Fruit fly (Drosophila melanogaster) whole organism, prepupa: Measurements from ENCODE around the gene C1GalTA.

Experiments
- CG6854 ChIP-seq: fragments of 200-800 bp; sonication (Bioruptor generic); optimal IDR thresholded peaks from 2 replicates; lab custom pipeline; 2017; ENCODE audit warnings: missing biosample characterization, mild to moderate bottlenecking, missing genetic modification characterization
- Ets21C ChIP-seq: fragments of 200-800 bp; sonication (Bioruptor generic); optimal IDR thresholded peaks from 3 replicates; lab custom pipeline; 2016; ENCODE audit warnings: missing biosample characterization, missing genetic modification characterization
- Gug ChIP-seq: fragments of 200-800 bp; sonication (Bioruptor generic); IDR thresholded peaks from 2 replicates; pipeline ENCODE4 v1.3.6; 2022; ENCODE audit warnings: missing biosample characterization, missing genetic modification characterization
- OdsH ChIP-seq: fragments of 200-800 bp; sonication (Bioruptor generic); optimal IDR thresholded peaks from 3 replicates; lab custom pipeline; 2016; ENCODE audit warnings: missing biosample characterization, missing genetic modification characterization
- Sox102F ChIP-seq: fragments of 200-800 bp; sonication (Bioruptor generic); optimal IDR thresholded peaks from 2 replicates; lab custom pipeline; 2016; ENCODE audit warnings: missing biosample characterization, mild to moderate bottlenecking, missing genetic modification characterization
- acj6 ChIP-seq: fragments of 200-800 bp; sonication (Bioruptor generic); optimal IDR thresholded peaks from 3 replicates; lab custom pipeline; 2016; ENCODE audit warnings: missing biosample characterization, missing genetic modification characterization

- TF ChIP-seq acj6 (no peak), Ets21C (GFP tag; lab: Kevin White, UChicago) (no peak), CG6854 (GFP tag; lab: Kevin White, UChicago) (no peak), OdsH (GFP tag; lab: Kevin White, UChicago) (no peak), Sox102F (GFP tag; lab: Kevin White, UChicago) (no peak), Gug (GFP tag; lab: Robert Waterston, UW) (no peak)
Measured at dm6 chr2L:8991583-8991982, 40.6 kb upstream of the C1GalTA start, which contains the start of gene CG9555.
